Worm (Caenorhabditis elegans): ENCODE data around the gene seb-3.

The seb-3 gene

ce11 chrX:15008697-15009096, 17.4 kb upstream of the seb-3 start:
- TF ChIP-seq fkh-3 (tag; optimal IDR thresholded peaks at IDR 0.05) (no peak), sdz-38 (tag; optimal IDR thresholded peaks at IDR 0.05) (no peak), F49E8.2 (tag; optimal IDR thresholded peaks at IDR 0.05; ENCODE audit: insufficient read depth) (no peak), T07F8.4 (tag; optimal IDR thresholded peaks at IDR 0.05) (no peak), athp-1 (tag; optimal IDR thresholded peaks at IDR 0.05) (no peak), egrh-3 (GFP tag; IDR thresholded peaks at IDR 0.05) (no peak), somi-1 (GFP tag; optimal IDR thresholded peaks at IDR 0.05) (no peak), sptf-2 (GFP tag; optimal IDR thresholded peaks at IDR 0.05) (no peak), cebp-2 (GFP tag; IDR thresholded peaks at IDR 0.05) (no peak)

ce11 chrX:15010941-15011340, 15.2 kb upstream of the seb-3 start:
- peak; percentile 27 for TF ChIP-seq snpc-4 (GFP tag; optimal IDR thresholded peaks at IDR 0.05)
- TF ChIP-seq snpc-4 (tag; optimal IDR thresholded peaks at IDR 0.05): peak in 1 of 4 experiments; percentile 58
- no peak for TF ChIP-seq lsl-1 (GFP tag; optimal IDR thresholded peaks at IDR 0.05)
- peak; percentile 47; the same call in 1 of the 2 replicates for TF ChIP-seq zfh-2 (GFP tag; conservative IDR thresholded peaks at IDR 0.05)
- no peak for TF ChIP-seq snpc-1.3 (tag; optimal IDR thresholded peaks at IDR 0.05; ENCODE audit: insufficient read depth)
- no peak for TF ChIP-seq xnd-1 (tag; optimal IDR thresholded peaks at IDR 0.05)
- TF ChIP-seq rpc-1 (optimal IDR thresholded peaks at IDR 0.05): no peak
- no peak for TF ChIP-seq rpc-1 (tag; optimal IDR thresholded peaks at IDR 0.05)

ce11 chrX:15011526-15012274, 14.4 kb upstream of the seb-3 start:
- no peak for TF ChIP-seq ztf-28 (GFP tag; IDR thresholded peaks at IDR 0.05)
- no peak for TF ChIP-seq nhr-179 (tag; optimal IDR thresholded peaks at IDR 0.05)
- no peak for TF ChIP-seq F33H1.4 (GFP tag; IDR thresholded peaks at IDR 0.05)
- no peak for TF ChIP-seq Y79H2A.3 (GFP tag; conservative IDR thresholded peaks at IDR 0.05)
- no peak for TF ChIP-seq F10E7.11 (tag; optimal IDR thresholded peaks at IDR 0.05)
- no peak for TF ChIP-seq let-526 (GFP tag; IDR thresholded peaks at IDR 0.05)
- TF ChIP-seq ets-4 (GFP tag; optimal IDR thresholded peaks at IDR 0.05): no peak

- TF ChIP-seq pha-4 (tag; optimal IDR thresholded peaks at IDR 0.05) (no peak), unc-130 (GFP tag; optimal IDR thresholded peaks at IDR 0.05) (no peak), T26A5.8 (tag; optimal IDR thresholded peaks at IDR 0.05) (no peak), sdz-38 (tag; optimal IDR thresholded peaks at IDR 0.05) (no peak), lir-1 (GFP tag; conservative IDR thresholded peaks at IDR 0.05) (no peak), tlf-1 (GFP tag; optimal IDR thresholded peaks at IDR 0.05) (no peak), C17E4.6 (GFP tag; IDR thresholded peaks at IDR 0.05) (no peak), ceh-79 (tag; optimal IDR thresholded peaks at IDR 0.05) (no peak), F52B5.7 (tag; optimal IDR thresholded peaks at IDR 0.05) (no peak), lin-40 (tag; optimal IDR thresholded peaks at IDR 0.05) (no peak), unc-62 (GFP tag; optimal IDR thresholded peaks at IDR 0.05) (no peak), C06A6.2 (GFP tag; conservative IDR thresholded peaks at IDR 0.05) (no peak), snpc-1.3 (tag; optimal IDR thresholded peaks at IDR 0.05; ENCODE audit: insufficient read depth) (no peak), ama-1 (optimal IDR thresholded peaks at IDR 0.05) (no peak), ama-1 (GFP tag; optimal IDR thresholded peaks at IDR 0.05) (no peak), him-1 (tag; optimal IDR thresholded peaks at IDR 0.05) (no peak), rcor-1 (GFP tag; IDR thresholded peaks at IDR 0.05) (no peak), madf-3 (GFP tag; IDR thresholded peaks at IDR 0.05) (no peak), sea-2 (GFP tag; IDR thresholded peaks at IDR 0.05) (no peak), hlh-12 (tag; optimal IDR thresholded peaks at IDR 0.05) (no peak), rec-8 (tag; optimal IDR thresholded peaks at IDR 0.05) (no peak)
Measured at ce11 chrX:15013941-15014453, 12.1 kb upstream of the seb-3 start.

All from whole organism, young adult.